Fruit fly (Drosophila melanogaster) whole organism, adult: ENCODE data around the gene cav.

Source experiments
- CG11617 ChIP-seq: fragments of 200-800 bp; sonication (Bioruptor generic); optimal IDR thresholded peaks from 2 replicates; lab custom pipeline; 2017; ENCODE audit warnings: mild to moderate bottlenecking, missing biosample characterization, missing genetic modification reagents, missing genetic modification characterization
- CG12768 ChIP-seq: fragments of 200-800 bp; sonication (Bioruptor generic); optimal IDR thresholded peaks from 2 replicates; lab custom pipeline; 2017; ENCODE audit warnings: missing biosample characterization, missing genetic modification characterization, mild to moderate bottlenecking, moderate library complexity, missing genetic modification reagents
- CG14711 ChIP-seq: fragments of 200-800 bp; sonication (Bioruptor generic); optimal IDR thresholded peaks from 2 replicates; lab custom pipeline; 2018; ENCODE audit warnings: missing biosample characterization, mild to moderate bottlenecking, missing genetic modification characterization, moderate library complexity
- CG1620 ChIP-seq: fragments of 200-800 bp; sonication (Bioruptor generic); optimal IDR thresholded peaks from 2 replicates; lab custom pipeline; 2016; ENCODE audit warnings: missing biosample characterization, missing genetic modification characterization
- CG33017 ChIP-seq: fragments of 200-800 bp; sonication (Bioruptor generic); optimal IDR thresholded peaks from 2 replicates; lab custom pipeline; 2018; ENCODE audit warnings: missing biosample characterization, mild to moderate bottlenecking, missing genetic modification characterization, moderate library complexity
- CG5204 ChIP-seq: fragments of 200-800 bp; sonication (Bioruptor generic); optimal IDR thresholded peaks from 2 replicates; lab custom pipeline; 2016; ENCODE audit warnings: missing biosample characterization, missing genetic modification characterization
- CG7045 ChIP-seq: fragments of 200-800 bp; sonication (Bioruptor generic); optimal IDR thresholded peaks from 2 replicates; lab custom pipeline; 2017; ENCODE audit warnings: missing biosample characterization, mild to moderate bottlenecking, missing genetic modification characterization
- CG7101 ChIP-seq: fragments of 200-800 bp; sonication (Bioruptor generic); optimal IDR thresholded peaks from 2 replicates; lab custom pipeline; 2018; ENCODE audit warnings: missing biosample characterization, mild to moderate bottlenecking, missing genetic modification characterization, moderate library complexity
- Clk ChIP-seq: fragments of 200-800 bp; sonication (Bioruptor generic); optimal IDR thresholded peaks from 2 replicates; lab custom pipeline; 2017; ENCODE audit warnings: missing biosample characterization, missing genetic modification characterization
- Crg-1 ChIP-seq: fragments of 200-800 bp; sonication (Bioruptor generic); optimal IDR thresholded peaks from 2 replicates; lab custom pipeline; 2016; ENCODE audit warnings: missing biosample characterization, missing genetic modification characterization
- Hr96 ChIP-seq: fragments of 200-800 bp; sonication (Bioruptor generic); optimal IDR thresholded peaks from 2 replicates; lab custom pipeline; 2016; ENCODE audit warnings: missing biosample characterization, missing genetic modification characterization
- Mnt ChIP-seq: fragments of 200-800 bp; sonication (Bioruptor generic); optimal IDR thresholded peaks from 2 replicates; lab custom pipeline; 2016; ENCODE audit warnings: missing biosample characterization, mild to moderate bottlenecking, missing genetic modification characterization
- bab1 ChIP-seq: fragments of 200-800 bp; sonication (Bioruptor generic); optimal IDR thresholded peaks from 3 replicates; lab custom pipeline; 2019; ENCODE audit warnings: missing biosample characterization, mild to moderate bottlenecking, missing genetic modification characterization, moderate library complexity
- cic ChIP-seq: fragments of 200-800 bp; sonication (Bioruptor generic); optimal IDR thresholded peaks from 2 replicates; lab custom pipeline; 2017; ENCODE audit warnings: missing biosample characterization, mild to moderate bottlenecking, missing genetic modification characterization, moderate library complexity
- cnc ChIP-seq, 2 experiments: fragments of >200 bp; optimal IDR thresholded peaks; 2 replicates each; lab custom pipeline; 2017
- kay ChIP-seq: fragments of 200-800 bp; sonication (Bioruptor generic); peaks from one replicate; lab custom pipeline; 2016; ENCODE audit warnings: missing biosample characterization, missing genetic modification characterization, borderline replicate concordance
- ovo ChIP-seq: fragments of 200-800 bp; sonication (Bioruptor generic); optimal IDR thresholded peaks from 2 replicates; lab custom pipeline; 2016; ENCODE audit warnings: missing biosample characterization, missing genetic modification characterization
- pad ChIP-seq: fragments of 200-800 bp; sonication (Bioruptor generic); optimal IDR thresholded peaks from 3 replicates; lab custom pipeline; 2017; ENCODE audit warnings: missing biosample characterization, missing genetic modification characterization, mild to moderate bottlenecking, moderate library complexity, missing genetic modification reagents
- tj ChIP-seq: fragments of 200-800 bp; sonication (Bioruptor generic); optimal IDR thresholded peaks from 3 replicates; lab custom pipeline; 2017; ENCODE audit warnings: missing biosample characterization, mild to moderate bottlenecking, missing genetic modification characterization, moderate library complexity
- toe ChIP-seq: fragments of 200-800 bp; sonication (Bioruptor generic); optimal IDR thresholded peaks from 2 replicates; lab custom pipeline; 2016; ENCODE audit warnings: missing biosample characterization, missing genetic modification characterization

Gene cav

DNA sequence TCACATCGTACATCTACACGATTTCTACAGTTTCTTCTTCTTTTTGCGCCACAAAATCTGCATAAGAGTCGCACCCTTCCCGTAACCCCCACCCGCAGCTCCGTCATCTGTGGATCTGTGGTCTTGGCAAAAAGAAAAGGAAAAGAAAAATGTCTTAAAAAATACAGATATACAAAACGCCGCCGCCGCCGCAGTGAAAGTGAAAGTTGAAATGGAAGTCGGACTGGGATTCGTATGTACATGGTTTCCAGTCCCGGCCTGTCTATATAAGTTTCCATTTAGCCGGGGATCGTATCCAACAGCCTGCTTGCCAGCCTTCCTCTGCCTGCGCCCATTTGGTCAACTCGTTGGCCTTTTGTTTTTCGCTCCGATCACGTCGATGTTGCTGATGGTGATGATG is 4.9 kb upstream of the cav start:
- TF ChIP-seq CG7101 = no peak
- no peak for TF ChIP-seq toe (GFP tag; lab: Kevin White, UChicago)
- no peak for TF ChIP-seq Mnt (GFP tag; lab: Kevin White, UChicago)
- no peak for TF ChIP-seq kay

- no peak for TF ChIP-seq CG1620 (GFP tag; lab: Kevin White, UChicago)
- peak; percentile 11 for TF ChIP-seq bab1
These were observed 2.3 kb upstream of the cav start, which contains the start of gene CG17786 for dm6 chr3R:24218565-24218964. Gene CG17786, minus strand, starts transcription at chr3R:24218718.

- TF ChIP-seq pad (GFP tag; lab: Kevin White, UChicago) (no peak), CG7045 (GFP tag; lab: Kevin White, UChicago) (no peak), cnc (optimal IDR thresholded peaks at IDR 0.05; lab: Kevin White, UChicago) (no peak)
These were observed 1.8 kb upstream of the cav start for dm6 chr3R:24219093-24219492.

dm6 chr3R:24221334-24222302 is 715 bp downstream of the cav start, which contains the start of gene twin:
Gene twin, minus strand, starts transcription at chr3R:24221965.
- TF ChIP-seq pad (GFP tag; lab: Kevin White, UChicago) (peak; percentile 32), Hr96 (no peak), Crg-1 (GFP tag; lab: Kevin White, UChicago) (peak; percentile 51), CG33017 (peak; percentile 30), Clk (no peak), CG12768 (GFP tag; lab: Kevin White, UChicago) (peak; percentile 3), CG1620 (GFP tag; lab: Kevin White, UChicago) (peak; percentile 73), bab1 (peak; percentile 44), CG11617 (GFP tag; lab: Kevin White, UChicago) (peak; percentile 41), ovo (GFP tag; lab: Kevin White, UChicago) (peak; percentile 14), CG7045 (GFP tag; lab: Kevin White, UChicago) (no peak), cic (GFP tag; lab: Kevin White, UChicago) (no peak), Mnt (GFP tag; lab: Kevin White, UChicago) (peak; percentile 45), CG14711 (peak; percentile 51), tj (GFP tag; lab: Kevin White, UChicago) (peak; percentile 23), toe (GFP tag; lab: Kevin White, UChicago) (peak; percentile 72), CG5204 (GFP tag; lab: Kevin White, UChicago) (no peak), kay (peak; percentile 93), CG7101 (peak; percentile 50)

dm6 chr3R:24226744-24227143 is 5.8 kb downstream of the cav start, which contains the start of the genes Spps and CG13609:
Gene Spps, minus strand, starts transcription at chr3R:24226934.
Gene CG13609, plus strand, starts transcription at chr3R:24227023.
- TF ChIP-seq CG5204 (GFP tag; lab: Kevin White, UChicago) (no peak), Clk (no peak), Hr96 (no peak), CG14711 (no peak), CG12768 (GFP tag; lab: Kevin White, UChicago) (no peak), cic (GFP tag; lab: Kevin White, UChicago) (peak; percentile 65), pad (GFP tag; lab: Kevin White, UChicago) (no peak), CG7045 (GFP tag; lab: Kevin White, UChicago) (no peak), ovo (GFP tag; lab: Kevin White, UChicago) (no peak), bab1 (peak; percentile 57), CG11617 (GFP tag; lab: Kevin White, UChicago) (peak; percentile 15), tj (GFP tag; lab: Kevin White, UChicago) (peak; percentile 21)

DNA sequence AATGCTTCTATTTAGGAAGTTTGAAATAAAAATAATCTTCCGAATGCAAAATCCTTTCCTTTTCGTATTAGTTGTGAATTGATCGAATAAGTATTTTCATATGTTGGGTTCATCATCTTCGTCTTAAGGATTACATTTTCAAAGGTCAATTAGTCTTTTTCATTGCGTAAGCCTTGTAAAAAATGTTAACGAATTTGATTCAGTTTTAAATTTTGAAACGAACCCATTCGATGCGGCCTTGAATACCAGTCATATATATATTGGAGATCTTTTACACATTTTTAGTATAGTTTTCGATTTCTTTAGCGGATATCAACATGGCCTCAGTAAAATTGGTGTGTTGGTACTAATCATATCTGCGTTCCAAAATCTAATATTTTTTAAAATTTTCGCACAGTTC is 7.8 kb downstream of the cav start, which contains the start of gene Acp95EF:
TSS of gene Acp95EF (plus strand) at position 301 of the 400 bp plus-strand sequence.
- TF ChIP-seq kay (peak; percentile 71), cic (GFP tag; lab: Kevin White, UChicago) (no peak)

DNA sequence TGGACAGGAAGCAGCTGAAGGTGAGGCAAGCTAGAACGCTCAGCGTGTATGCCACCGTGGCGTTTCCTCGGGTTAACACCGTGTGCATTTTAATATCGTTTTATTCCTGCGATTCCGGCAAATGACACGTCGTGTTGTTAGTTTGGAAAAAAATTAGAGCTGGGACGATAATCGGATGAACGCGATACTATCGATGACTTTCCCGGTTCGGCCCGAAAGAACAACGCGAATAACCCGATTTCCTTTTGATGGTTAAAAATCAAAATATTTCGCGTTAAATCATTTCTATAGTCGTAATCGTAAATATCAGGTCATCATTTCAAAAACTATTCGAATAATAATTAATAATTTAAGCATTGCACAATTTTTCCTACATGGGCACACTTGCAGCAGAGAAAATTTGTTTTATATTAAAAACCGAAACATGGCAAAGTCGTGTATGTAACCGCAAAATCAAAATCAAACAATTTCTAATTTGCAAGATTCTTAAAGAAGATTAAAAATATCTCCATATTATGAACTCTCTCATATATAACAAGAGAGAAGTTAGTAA is 9.0 kb downstream of the cav start, which contains the start of gene Spase22-23:
TSS of gene Spase22-23 (minus strand) at position 166 of the 553 bp plus-strand sequence.
- TF ChIP-seq pad (GFP tag; lab: Kevin White, UChicago) = no peak
- no peak for TF ChIP-seq ovo (GFP tag; lab: Kevin White, UChicago)
- TF ChIP-seq bab1 = no peak
- TF ChIP-seq CG1620 (GFP tag; lab: Kevin White, UChicago) = no peak
- TF ChIP-seq CG12768 (GFP tag; lab: Kevin White, UChicago) = no peak
- TF ChIP-seq CG7101 = no peak
- no peak for TF ChIP-seq CG7045 (GFP tag; lab: Kevin White, UChicago)
- no peak for TF ChIP-seq CG14711
- no peak for TF ChIP-seq Mnt (GFP tag; lab: Kevin White, UChicago)
- TF ChIP-seq toe (GFP tag; lab: Kevin White, UChicago) = no peak
- no peak for TF ChIP-seq cnc (optimal IDR thresholded peaks at IDR 0.05; lab: Kevin White, UChicago)
- TF ChIP-seq CG5204 (GFP tag; lab: Kevin White, UChicago) = no peak
- TF ChIP-seq kay = no peak
